Worm (Caenorhabditis elegans) whole organism, L2 larva: Measurements from ENCODE around the gene str-73.

Experiments used
- F13H6.1 ChIP-seq: sonication (generic microtip); optimal IDR thresholded peaks from 2 replicates; lab custom pipeline; 2016; ENCODE audit warnings: missing genetic modification characterization, missing compliant biosample characterization
- R02D3.7 ChIP-seq: fragments of 150-350 bp; optimal IDR thresholded peaks from 2 replicates; lab custom pipeline; 2014; ENCODE audit warnings: missing biosample characterization, missing genetic modification characterization
- ceh-16 ChIP-seq: fragments of 150-350 bp; optimal IDR thresholded peaks from 2 replicates; lab custom pipeline; 2014; ENCODE audit warnings: missing biosample characterization, missing genetic modification characterization
- ceh-82 ChIP-seq: fragments of 150-350 bp; optimal IDR thresholded peaks from 2 replicates; lab custom pipeline; 2014; ENCODE audit warnings: missing biosample characterization, missing genetic modification characterization
- egl-27 ChIP-seq: sonication (generic microtip); optimal IDR thresholded peaks from 3 replicates; lab custom pipeline; 2017; ENCODE audit warnings: missing biosample characterization, missing genetic modification reagents, missing genetic modification characterization
- fos-1 ChIP-seq: fragments of 150-350 bp; optimal IDR thresholded peaks from 2 replicates; lab custom pipeline; 2014; ENCODE audit warnings: missing biosample characterization, missing genetic modification characterization
- nhr-10 ChIP-seq: sonication (generic microtip); optimal IDR thresholded peaks from 2 replicates; lab custom pipeline; 2017; ENCODE audit warnings: missing biosample characterization, missing genetic modification characterization
- nhr-23 ChIP-seq: fragments of 150-350 bp; optimal IDR thresholded peaks from 2 replicates; lab custom pipeline; 2014; ENCODE audit warnings: missing biosample characterization, missing genetic modification reagents, missing genetic modification characterization
- nhr-237 ChIP-seq: fragments of 150-350 bp; optimal IDR thresholded peaks from 2 replicates; lab custom pipeline; 2014; ENCODE audit warnings: missing biosample characterization, missing genetic modification characterization
- nhr-6 ChIP-seq: fragments of 150-350 bp; optimal IDR thresholded peaks from 2 replicates; lab custom pipeline; 2014; ENCODE audit warnings: missing biosample characterization, missing genetic modification characterization
- skn-1 ChIP-seq: sonication (generic microtip); optimal IDR thresholded peaks from 2 replicates; lab custom pipeline; 2017; ENCODE audit warnings: missing biosample characterization, missing genetic modification characterization
- sma-3 ChIP-seq: sonication (generic microtip); optimal IDR thresholded peaks from 2 replicates; lab custom pipeline; 2016; ENCODE audit warnings: missing genetic modification reagents, missing genetic modification characterization, missing compliant biosample characterization
- unc-62 ChIP-seq: fragments of 150-350 bp; optimal IDR thresholded peaks from 2 replicates; lab custom pipeline; 2014; ENCODE audit warnings: missing biosample characterization, missing genetic modification reagents, missing genetic modification characterization

- TF ChIP-seq skn-1 (tag; lab: Kevin White, UChicago) (no peak), nhr-237 (tag; lab: Kevin White, UChicago) (no peak), ceh-16 (tag; lab: Kevin White, UChicago) (no peak), unc-62 (GFP tag; lab: Kevin White, UChicago) (no peak), egl-27 (tag; lab: Kevin White, UChicago) (no peak), F13H6.1 (tag; lab: Kevin White, UChicago) (no peak), nhr-23 (no peak), R02D3.7 (tag; lab: Kevin White, UChicago) (no peak), nhr-6 (tag; lab: Kevin White, UChicago) (no peak), nhr-10 (tag; lab: Kevin White, UChicago) (no peak), sma-3 (GFP tag; lab: Kevin White, UChicago) (no peak), ceh-82 (tag; lab: Kevin White, UChicago) (no peak), fos-1 (tag; lab: Kevin White, UChicago) (no peak)
Measured at ce11 chrV:16395739-16396138, 34.3 kb upstream of the str-73 start, which contains the start of gene F13A7.12.
